Worm (Caenorhabditis elegans): ENCODE measurements around the gene rpn-12.

rpn-12 gene

ce11 chrII:11619171-11619570 lies 33.8 kb upstream of the rpn-12 start (continued):
- TF ChIP-seq hlh-30 (tag; optimal IDR thresholded peaks at IDR 0.05; ENCODE audit: insufficient read depth), result peak; percentile 67

ce11 chrII:11619895-11620439 lies 33.0 kb upstream of the rpn-12 start:
- TF ChIP-seq dve-1 (tag; optimal IDR thresholded peaks at IDR 0.05; ENCODE audit: insufficient read depth), result peak; percentile 76
- TF ChIP-seq duxl-1 (tag; optimal IDR thresholded peaks at IDR 0.05; ENCODE audit: poor library complexity), result peak; percentile 8
- peak; percentile 24 for TF ChIP-seq gei-8 (GFP tag; optimal IDR thresholded peaks at IDR 0.05)
- no peak for TF ChIP-seq snpc-4 (tag; optimal IDR thresholded peaks at IDR 0.05)
- TF ChIP-seq ceh-28 (tag; optimal IDR thresholded peaks at IDR 0.05), result no peak
- TF ChIP-seq ceh-62 (tag; optimal IDR thresholded peaks at IDR 0.05), result no peak
- TF ChIP-seq hlh-30 (tag; optimal IDR thresholded peaks at IDR 0.05; ENCODE audit: insufficient read depth), result peak; percentile 88
- TF ChIP-seq pha-4 (GFP tag; IDR thresholded peaks at IDR 0.05), result peak; percentile 90
- TF ChIP-seq pha-4 (tag; optimal IDR thresholded peaks at IDR 0.05), result peak; percentile 26
- TF ChIP-seq lin-15B (tag; optimal IDR thresholded peaks at IDR 0.05), result no peak
- 0 out of 4 replicates have a peak, but pooled peaks of 1 of the 2 experiments have one; percentile 41 for TF ChIP-seq madf-5 (GFP tag; IDR thresholded peaks at IDR 0.05)
- TF ChIP-seq Y48G9A.11 (GFP tag; IDR thresholded peaks at IDR 0.05), result no peak
- TF ChIP-seq nhr-25 (tag; optimal IDR thresholded peaks at IDR 0.05; ENCODE audit: borderline replicate concordance, insufficient read depth), result peak; percentile 71
- no peak for TF ChIP-seq nhr-76 (tag; optimal IDR thresholded peaks at IDR 0.05)
- TF ChIP-seq Y5F2A.4 (GFP tag; optimal IDR thresholded peaks at IDR 0.05), result no peak
- TF ChIP-seq lin-29 (GFP tag; IDR thresholded peaks at IDR 0.05), result no peak
- TF ChIP-seq vab-7 (GFP tag; IDR thresholded peaks at IDR 0.05), result peak; percentile 60; the same call in 1 of the 2 replicates
- peak; percentile 97 for TF ChIP-seq hlh-11 (tag; optimal IDR thresholded peaks at IDR 0.05)
- TF ChIP-seq aha-1 (tag), result peak; percentile 96
- TF ChIP-seq tra-1 (GFP tag; IDR thresholded peaks at IDR 0.05), result peak; percentile 86
- TF ChIP-seq nhr-10 (tag; optimal IDR thresholded peaks at IDR 0.05), result peak; percentile 90
- no peak for TF ChIP-seq ztf-11 (tag; optimal IDR thresholded peaks at IDR 0.05)
- TF ChIP-seq mdl-1 (tag; optimal IDR thresholded peaks at IDR 0.05), result peak; percentile 86 to 87
- TF ChIP-seq F44E2.7 (GFP tag; IDR thresholded peaks at IDR 0.05), result no peak
- peak; percentile 9 for TF ChIP-seq lir-3 (tag; optimal IDR thresholded peaks at IDR 0.05)
- TF ChIP-seq madf-9 (GFP tag; conservative IDR thresholded peaks at IDR 0.05), result peak; percentile 17; the same call in 1 of the 2 replicates
- TF ChIP-seq zip-11 (GFP tag; IDR thresholded peaks at IDR 0.05), result no peak
- peak; percentile 43 to 85 for TF ChIP-seq hif-1 (tag; optimal IDR thresholded peaks at IDR 0.05)
- peak; percentile 64 to 70 for TF ChIP-seq lsy-2 (tag; optimal IDR thresholded peaks at IDR 0.05)
- TF ChIP-seq lim-7 (GFP tag; IDR thresholded peaks at IDR 0.05), result peak; percentile 32; the same call in 1 of the 2 replicates
- no peak for TF ChIP-seq unc-130 (GFP tag; optimal IDR thresholded peaks at IDR 0.05)
- peak; percentile 73 for TF ChIP-seq lin-38 (GFP tag; IDR thresholded peaks at IDR 0.05)
- peak; percentile 66 for TF ChIP-seq ceh-20 (GFP tag; IDR thresholded peaks at IDR 0.05)
- TF ChIP-seq dpl-1 (GFP tag; optimal IDR thresholded peaks at IDR 0.05), result peak; percentile 36
- no peak for TF ChIP-seq daf-19 (GFP tag; conservative IDR thresholded peaks at IDR 0.05)
- TF ChIP-seq F10B5.3 (tag; optimal IDR thresholded peaks at IDR 0.05), result peak; percentile 19
- peak; percentile 44 for TF ChIP-seq jun-1 (tag; optimal IDR thresholded peaks at IDR 0.05)
- no peak for TF ChIP-seq unc-39 (tag; optimal IDR thresholded peaks at IDR 0.05)
- TF ChIP-seq spr-1 (tag; optimal IDR thresholded peaks at IDR 0.05), result peak; percentile 46
- TF ChIP-seq D1046.2 (GFP tag; IDR thresholded peaks at IDR 0.05), result peak; percentile 67; the same call in 1 of the 2 replicates
- TF ChIP-seq zfp-3 (GFP tag; conservative IDR thresholded peaks at IDR 0.05), result no peak
- TF ChIP-seq dmd-6 (GFP tag; IDR thresholded peaks at IDR 0.05), result peak; percentile 91
- no peak for TF ChIP-seq ces-1 (GFP tag; optimal IDR thresholded peaks at IDR 0.05)
- TF ChIP-seq ZK546.5 (tag; optimal IDR thresholded peaks at IDR 0.05), result no peak
- TF ChIP-seq hmg-1.1 (GFP tag; IDR thresholded peaks at IDR 0.05), result peak; percentile 94
- peak in 1 of 2 experiments; percentile 70 for TF ChIP-seq unc-62 (GFP tag; optimal IDR thresholded peaks at IDR 0.05 in 1 of 2)
- no peak for TF ChIP-seq unc-62 (tag; optimal IDR thresholded peaks at IDR 0.05)
- peak; percentile 54; the same call in 1 of the 2 replicates for TF ChIP-seq snpc-1.2 (GFP tag; IDR thresholded peaks at IDR 0.05)
